Worm (Caenorhabditis elegans): ENCODE results near the gene abhd-3.2.

Gene abhd-3.2

ce11 chrX:957581-957980, 20.2 kb downstream of the abhd-3.2 start, which contains the start of gene chil-10:
chil-10 (plus strand) TSS chrX:957881.
- TF ChIP-seq F16B12.6 (tag; optimal IDR thresholded peaks at IDR 0.05) (no peak), C04F5.9 (tag; optimal IDR thresholded peaks at IDR 0.05) (no peak), nhr-28 (tag; optimal IDR thresholded peaks at IDR 0.05) (no peak)

ce11 chrX:954499-955061, 23.2 kb downstream of the abhd-3.2 start, which contains the start of gene apm-3:
apm-3 (plus strand) TSS chrX:954975.
- TF ChIP-seq lin-15B (tag; optimal IDR thresholded peaks at IDR 0.05) (no peak), nhr-71 (tag; optimal IDR thresholded peaks at IDR 0.05) (peak; percentile 9), unc-130 (tag; optimal IDR thresholded peaks at IDR 0.05) (peak; percentile 47), mef-2 (tag; optimal IDR thresholded peaks at IDR 0.05) (no peak), snu-23 (GFP tag; optimal IDR thresholded peaks at IDR 0.05) (peak; percentile 49), hlh-4 (tag; optimal IDR thresholded peaks at IDR 0.05) (no peak), zag-1 (tag; optimal IDR thresholded peaks at IDR 0.05) (no peak), lin-35 (GFP tag; optimal IDR thresholded peaks at IDR 0.05) (peak; percentile 19 to 41), lin-14 (GFP tag; optimal IDR thresholded peaks at IDR 0.05) (peak; percentile 77), ceh-82 (tag; optimal IDR thresholded peaks at IDR 0.05) (peak in 2 of 3 experiments; percentile 10 to 40), swsn-7 (tag; optimal IDR thresholded peaks at IDR 0.05) (peak; percentile 17), lin-39 (tag; optimal IDR thresholded peaks at IDR 0.05) (no peak), nhr-47 (tag; optimal IDR thresholded peaks at IDR 0.05) (peak; percentile 44), blmp-1 (tag; optimal IDR thresholded peaks at IDR 0.05) (peak; percentile 38), nhr-76 (tag; optimal IDR thresholded peaks at IDR 0.05) (no peak), lsy-2 (tag; optimal IDR thresholded peaks at IDR 0.05) (peak; percentile 20 to 49), rnt-1 (tag; optimal IDR thresholded peaks at IDR 0.05) (peak; percentile 21), nhr-11 (tag; optimal IDR thresholded peaks at IDR 0.05) (no peak), tbx-2 (tag; optimal IDR thresholded peaks at IDR 0.05) (peak; percentile 10), grh-1 (GFP tag; IDR thresholded peaks at IDR 0.05) (no peak), F16B12.6 (tag; optimal IDR thresholded peaks at IDR 0.05) (peak; percentile 22), jun-1 (tag; optimal IDR thresholded peaks at IDR 0.05) (peak; percentile 8), lin-13 (GFP tag; optimal IDR thresholded peaks at IDR 0.05) (peak; percentile 16), snpc-4 (tag; optimal IDR thresholded peaks at IDR 0.05) (no peak), efl-1 (optimal IDR thresholded peaks at IDR 0.05) (peak in 1 of 2 experiments; percentile 11), efl-1 (GFP tag; optimal IDR thresholded peaks at IDR 0.05 in 1 of 2) (peak in 1 of 2 experiments; percentile 91), mep-1 (tag; optimal IDR thresholded peaks at IDR 0.05) (peak; percentile 33), dpl-1 (GFP tag; optimal IDR thresholded peaks at IDR 0.05) (peak in 1 of 3 experiments; percentile 31), zip-4 (GFP tag; optimal IDR thresholded peaks at IDR 0.05) (no peak), elt-3 (tag; optimal IDR thresholded peaks at IDR 0.05) (peak in 1 of 6 experiments; percentile 20), fkh-8 (tag; optimal IDR thresholded peaks at IDR 0.05) (no peak)

- TF ChIP-seq nhr-47 (tag; optimal IDR thresholded peaks at IDR 0.05) (peak; percentile 19), rnt-1 (tag; optimal IDR thresholded peaks at IDR 0.05) (no peak), lin-15B (tag; optimal IDR thresholded peaks at IDR 0.05) (no peak), efl-1 (optimal IDR thresholded peaks at IDR 0.05) (no peak), efl-1 (GFP tag; optimal IDR thresholded peaks at IDR 0.05 in 1 of 2) (no peak), F16B12.6 (tag; optimal IDR thresholded peaks at IDR 0.05) (no peak), dpl-1 (GFP tag; optimal IDR thresholded peaks at IDR 0.05) (no peak), unc-86 (tag; optimal IDR thresholded peaks at IDR 0.05) (peak; percentile 23), ztf-11 (tag; optimal IDR thresholded peaks at IDR 0.05) (no peak), mab-9 (GFP tag; IDR thresholded peaks at IDR 0.05) (no peak), lin-14 (GFP tag; optimal IDR thresholded peaks at IDR 0.05) (peak; percentile 78), dsc-1 (tag; optimal IDR thresholded peaks at IDR 0.05) (no peak), sptf-1 (tag; optimal IDR thresholded peaks at IDR 0.05) (no peak), nhr-71 (tag; optimal IDR thresholded peaks at IDR 0.05) (peak; percentile 26), nhr-85 (tag) (no peak), grh-1 (GFP tag; IDR thresholded peaks at IDR 0.05) (no peak), tbx-2 (tag; optimal IDR thresholded peaks at IDR 0.05) (peak; percentile 2), ceh-82 (tag; optimal IDR thresholded peaks at IDR 0.05) (peak in 1 of 3 experiments; percentile 16), unc-130 (tag; optimal IDR thresholded peaks at IDR 0.05) (no peak), aly-2 (tag; optimal IDR thresholded peaks at IDR 0.05) (no peak), nhr-11 (tag; optimal IDR thresholded peaks at IDR 0.05) (no peak), lin-35 (GFP tag; optimal IDR thresholded peaks at IDR 0.05) (peak in 1 of 2 experiments; percentile 1)
These were observed 25.2 kb downstream of the abhd-3.2 start for ce11 chrX:952557-953083.
